Worm (Caenorhabditis elegans): ENCODE results near the gene sri-28.

The sri-28 gene

ce11 chrII:3065086-3065485 lies 16.6 kb downstream of the sri-28 start:
- no peak for TF ChIP-seq ama-1 (optimal IDR thresholded peaks at IDR 0.05)
- no peak for TF ChIP-seq nhr-67 (tag; optimal IDR thresholded peaks at IDR 0.05)
- no peak for TF ChIP-seq egl-27 (tag; optimal IDR thresholded peaks at IDR 0.05)
- TF ChIP-seq nhr-11 (tag; optimal IDR thresholded peaks at IDR 0.05) = no peak
- no peak for TF ChIP-seq nhr-77 (tag; optimal IDR thresholded peaks at IDR 0.05)
- TF ChIP-seq nhr-25 (tag; optimal IDR thresholded peaks at IDR 0.05) = no peak
- no peak for TF ChIP-seq ZK546.5 (tag; optimal IDR thresholded peaks at IDR 0.05)
- no peak for TF ChIP-seq elt-2 (tag; optimal IDR thresholded peaks at IDR 0.05)
- TF ChIP-seq nhr-28 (tag; optimal IDR thresholded peaks at IDR 0.05) = no peak
- no peak for TF ChIP-seq pqm-1 (tag; optimal IDR thresholded peaks at IDR 0.05)
- TF ChIP-seq nhr-237 (tag; optimal IDR thresholded peaks at IDR 0.05) = no peak
- TF ChIP-seq pha-4 (tag; optimal IDR thresholded peaks at IDR 0.05) = no peak
- TF ChIP-seq nhr-43 (tag; optimal IDR thresholded peaks at IDR 0.05; ENCODE audit: poor library complexity, severe bottlenecking) = no peak

DNA sequence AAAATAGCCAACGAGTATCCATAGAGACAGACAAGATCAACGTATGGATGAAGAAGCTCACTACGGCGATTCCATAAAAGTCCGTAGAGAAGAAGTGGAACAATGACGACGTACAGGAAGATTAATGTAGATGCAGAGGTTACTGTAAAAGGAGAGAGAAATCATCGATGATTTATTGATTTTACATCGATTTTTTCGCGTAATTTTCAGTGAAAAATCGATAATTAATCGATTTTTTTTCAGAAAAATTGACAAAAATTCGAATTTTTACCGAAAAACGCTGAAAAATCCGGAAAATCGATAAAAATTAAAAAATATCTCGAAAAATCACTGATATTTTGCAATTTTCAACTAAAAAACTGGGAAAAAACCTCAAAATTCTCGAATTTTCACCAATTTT lies 17.9 kb downstream of the sri-28 start:
- TF ChIP-seq nhr-12 (tag; optimal IDR thresholded peaks at IDR 0.05) (no peak), ceh-28 (tag; optimal IDR thresholded peaks at IDR 0.05) (peak; percentile 78), unc-62 (GFP tag; optimal IDR thresholded peaks at IDR 0.05) (no peak)

DNA sequence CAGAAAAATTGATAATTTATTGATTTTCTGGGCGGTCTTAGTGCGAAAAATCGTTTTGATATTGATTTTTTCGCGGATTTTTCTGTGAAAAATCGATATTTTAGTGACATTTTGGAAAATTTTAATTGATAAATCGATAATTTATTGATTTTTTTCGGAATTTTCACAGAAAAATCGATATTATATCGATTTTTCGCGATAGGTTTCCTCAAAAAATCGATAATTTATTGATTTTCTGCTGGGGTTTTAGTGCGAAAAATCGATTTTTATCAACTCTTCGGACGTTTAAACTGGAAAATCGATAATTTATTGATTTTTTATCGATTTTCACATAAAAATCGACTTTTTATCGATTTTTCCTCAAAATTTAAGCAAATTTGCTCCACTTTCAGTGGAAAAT lies 19.0 kb downstream of the sri-28 start:
- TF ChIP-seq ceh-16 (tag; optimal IDR thresholded peaks at IDR 0.05) = no peak
- peak; percentile 95 for TF ChIP-seq ceh-28 (tag; optimal IDR thresholded peaks at IDR 0.05)

- TF ChIP-seq hmg-11 (tag; optimal IDR thresholded peaks at IDR 0.05) = no peak
- no peak for TF ChIP-seq lsy-12 (tag; optimal IDR thresholded peaks at IDR 0.05)
- TF ChIP-seq lin-15B (tag; optimal IDR thresholded peaks at IDR 0.05) = no peak
- TF ChIP-seq nhr-76 (tag; optimal IDR thresholded peaks at IDR 0.05) = no peak
- no peak for TF ChIP-seq ceh-9 (tag; optimal IDR thresholded peaks at IDR 0.05)
- TF ChIP-seq nhr-43 (tag; optimal IDR thresholded peaks at IDR 0.05; ENCODE audit: poor library complexity, severe bottlenecking) = no peak
- no peak for TF ChIP-seq jun-1 (tag; optimal IDR thresholded peaks at IDR 0.05)
- TF ChIP-seq nhr-12 (tag; optimal IDR thresholded peaks at IDR 0.05) = no peak
- no peak for TF ChIP-seq mml-1 (tag; optimal IDR thresholded peaks at IDR 0.05)
- TF ChIP-seq aly-2 (tag; optimal IDR thresholded peaks at IDR 0.05) = no peak
- TF ChIP-seq elt-1 (tag; optimal IDR thresholded peaks at IDR 0.05) = no peak
- TF ChIP-seq fkh-2 (tag; optimal IDR thresholded peaks at IDR 0.05) = no peak
- no peak for TF ChIP-seq ama-1 (optimal IDR thresholded peaks at IDR 0.05)
- no peak for TF ChIP-seq ceh-82 (tag; optimal IDR thresholded peaks at IDR 0.05)
- no peak for TF ChIP-seq ztf-4 (tag; optimal IDR thresholded peaks at IDR 0.05)
- no peak for TF ChIP-seq nhr-237 (tag; optimal IDR thresholded peaks at IDR 0.05)
These were observed 19.4 kb downstream of the sri-28 start for ce11 chrII:3067896-3068295.

DNA sequence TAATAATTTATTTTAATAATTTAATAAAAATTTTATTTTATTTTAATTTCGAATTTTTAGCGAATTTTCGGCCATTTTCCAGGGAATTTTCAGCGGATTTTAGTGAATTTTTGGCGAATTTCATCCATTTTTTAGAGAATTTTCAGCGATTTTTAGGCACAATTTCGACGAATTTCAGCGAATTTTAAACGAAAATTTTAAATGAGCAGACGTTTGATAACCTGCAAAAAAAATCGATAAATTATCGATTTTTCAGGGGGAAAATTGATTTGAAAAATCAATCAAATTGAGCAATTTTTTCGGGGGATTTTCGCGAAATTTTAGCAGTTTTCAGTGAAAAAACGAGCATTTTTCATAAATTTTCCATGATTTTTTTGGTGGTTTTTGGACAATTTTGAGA lies 20.2 kb downstream of the sri-28 start:
- TF ChIP-seq ceh-28 (tag; optimal IDR thresholded peaks at IDR 0.05) (peak; percentile 74), unc-62 (GFP tag; optimal IDR thresholded peaks at IDR 0.05) (no peak)

- TF ChIP-seq ceh-28 (tag; optimal IDR thresholded peaks at IDR 0.05) (peak; percentile 97), nhr-43 (tag; optimal IDR thresholded peaks at IDR 0.05; ENCODE audit: poor library complexity, severe bottlenecking) (no peak)
These were observed 21.7 kb downstream of the sri-28 start for ce11 chrII:3070182-3070581.

ce11 chrII:3071012-3071749 lies 22.7 kb downstream of the sri-28 start, which contains the start of gene Y25C1A.7:
TSS of gene Y25C1A.7 (minus strand) at chrII:3071062.
- TF ChIP-seq egl-5 (tag; optimal IDR thresholded peaks at IDR 0.05) (no peak), ceh-28 (tag; optimal IDR thresholded peaks at IDR 0.05) (peak; percentile 34)
